Worm (Caenorhabditis elegans) whole organism, L4 larva: ENCODE results near the gene B0457.4.

Experiments used
- ceh-82 ChIP-seq: sonication (generic microtip); optimal IDR thresholded peaks from 2 replicates; lab custom pipeline; 2017; ENCODE audit warnings: missing biosample characterization, missing genetic modification characterization
- daf-16 ChIP-seq, 3 experiments: sonication (generic microtip); optimal IDR thresholded peaks; 2 replicates each; lab custom pipeline; 2016 to 2017; ENCODE audit warnings: missing genetic modification characterization in 3 of 3, missing genetic modification reagents in 3 of 3, mild to moderate bottlenecking in 2 of 3, missing compliant biosample characterization in 2 of 3, missing biosample characterization in 1 of 3, moderate library complexity in 1 of 3
- lin-13 ChIP-seq: fragments of 150-350 bp; optimal IDR thresholded peaks from 2 replicates; lab custom pipeline; 2014; ENCODE audit warnings: missing biosample characterization, missing genetic modification reagents, missing genetic modification characterization
- lsy-2 ChIP-seq, 2 experiments: fragments of 150-350 bp in 1 of 2; sonication (generic microtip) in 1 of 2; optimal IDR thresholded peaks; 2 replicates each; lab custom pipeline; 2014 to 2017; ENCODE audit warnings: missing biosample characterization in 2 of 2, missing genetic modification characterization in 2 of 2
- madf-9 ChIP-seq: fragments of 200-800 bp; sonication (Bioruptor generic); conservative IDR thresholded peaks from 2 replicates; pipeline ENCODE4 v1.3.6; 2022; ENCODE audit warnings: missing genetic modification reagents, missing genetic modification characterization, missing compliant biosample characterization
- mdl-1 ChIP-seq, 2 experiments: fragments of 150-350 bp in 1 of 2; sonication (generic microtip) in 1 of 2; optimal IDR thresholded peaks; 2 replicates each; lab custom pipeline; 2014 to 2017; ENCODE audit warnings: missing biosample characterization in 2 of 2, missing genetic modification characterization in 2 of 2
- mep-1 ChIP-seq: fragments of 150-350 bp; sonication (generic microtip); optimal IDR thresholded peaks from 3 replicates; lab custom pipeline; 2014; ENCODE audit warnings: missing biosample characterization, missing genetic modification characterization
- nhr-11 ChIP-seq: fragments of 150-350 bp; optimal IDR thresholded peaks from 2 replicates; lab custom pipeline; 2014; ENCODE audit warnings: missing biosample characterization, missing genetic modification characterization
- pha-4 ChIP-seq, 2 experiments: fragments of 150-350 bp in 1 of 2; fragments of 200-800 bp in 1 of 2; sonication (Bioruptor generic) in 1 of 2; IDR thresholded peaks in 1 of 2; optimal IDR thresholded peaks in 1 of 2; 2 replicates each; pipeline versions ENCODE4 v1.3.6 to Lab custom; 2014 to 2022; ENCODE audit warnings: missing genetic modification characterization in 2 of 2, missing genetic modification reagents in 2 of 2, missing biosample characterization in 1 of 2, missing compliant biosample characterization in 1 of 2
- snpc-4 ChIP-seq: fragments of 150-350 bp; optimal IDR thresholded peaks from 2 replicates; lab custom pipeline; 2014; ENCODE audit warnings: missing biosample characterization, missing genetic modification characterization
- unc-62 ChIP-seq, 3 experiments: fragments of 150-350 bp in 1 of 3; sonication (generic microtip); optimal IDR thresholded peaks in 2 of 3; peaks in 1 of 3; 1 replicate in 1 of 3; 2 replicates in 2 of 3; lab custom pipeline; 2014 to 2017; ENCODE audit warnings: missing biosample characterization in 3 of 3, missing genetic modification characterization in 3 of 3, missing genetic modification reagents in 3 of 3, missing genotype in 1 of 3
- zag-1 ChIP-seq: fragments of 150-350 bp; optimal IDR thresholded peaks from 2 replicates; lab custom pipeline; 2014; ENCODE audit warnings: missing biosample characterization, missing genetic modification characterization
- zip-11 ChIP-seq: fragments of 200-800 bp; sonication (Bioruptor generic); IDR thresholded peaks from 2 replicates; pipeline ENCODE4 v1.3.6; 2022; ENCODE audit warnings: missing genetic modification characterization, missing compliant biosample characterization
- ztf-11 ChIP-seq: fragments of 150-350 bp; optimal IDR thresholded peaks from 2 replicates; lab custom pipeline; 2014; ENCODE audit warnings: missing biosample characterization, missing genetic modification characterization

ce11 chrII:8873842-8874241 is 38.0 kb downstream of the B0457.4 start, which contains the start of gene T07D4.2:
- TF ChIP-seq mep-1 (no peak), nhr-11 (tag; lab: Kevin White, UChicago) (no peak), ztf-11 (tag; lab: Kevin White, UChicago) (no peak), snpc-4 (tag; lab: Kevin White, UChicago) (no peak), zip-11 (GFP tag; lab: Robert Waterston, UW) (no peak), daf-16 (GFP tag; optimal IDR thresholded peaks at IDR 0.05; lab: Kevin White, UChicago) (no peak), daf-16 (tag; optimal IDR thresholded peaks at IDR 0.05; lab: Kevin White, UChicago) (no peak), ceh-82 (tag; lab: Kevin White, UChicago) (no peak), pha-4 (GFP tag; IDR thresholded peaks at IDR 0.05; lab: Robert Waterston, UW) (no peak), pha-4 (tag; optimal IDR thresholded peaks at IDR 0.05; lab: Kevin White, UChicago) (no peak), lin-13 (GFP tag; lab: Kevin White, UChicago) (no peak), madf-9 (no peak), zag-1 (tag; lab: Kevin White, UChicago) (no peak), unc-62 (GFP tag; optimal IDR thresholded peaks at IDR 0.05 in 1 of 2; lab: Kevin White, UChicago) (no peak), unc-62 (tag; optimal IDR thresholded peaks at IDR 0.05; lab: Kevin White, UChicago) (no peak), lsy-2 (tag; optimal IDR thresholded peaks at IDR 0.05; lab: Kevin White, UChicago) (no peak), mdl-1 (tag; optimal IDR thresholded peaks at IDR 0.05; lab: Kevin White, UChicago) (no peak)
